Worm (Caenorhabditis elegans) whole organism, L1 larva: ENCODE results near the gene Y73B6BL.47.

Experiments used
- C34B4.2 ChIP-seq: sonication (generic microtip); optimal IDR thresholded peaks from 2 replicates; lab custom pipeline; 2017; ENCODE audit warnings: mild to moderate bottlenecking, missing genetic modification characterization, missing compliant biosample characterization
- F16B12.6 ChIP-seq: fragments of 150-350 bp; optimal IDR thresholded peaks from 2 replicates; lab custom pipeline; 2014; ENCODE audit warnings: missing biosample characterization, missing genetic modification characterization
- Y116A8C.19 ChIP-seq: sonication (generic microtip); optimal IDR thresholded peaks from 2 replicates; lab custom pipeline; 2016; ENCODE audit warnings: missing compliant biosample characterization, missing genetic modification characterization, borderline replicate concordance
- aha-1 ChIP-seq: fragments of 150-350 bp; optimal IDR thresholded peaks from 2 replicates; lab custom pipeline; 2014; ENCODE audit warnings: missing biosample characterization, missing genetic modification characterization
- alr-1 ChIP-seq: fragments of 200-800 bp; sonication (Bioruptor generic); optimal IDR thresholded peaks from 2 replicates; lab custom pipeline; 2018; ENCODE audit warnings: borderline replicate concordance, mild to moderate bottlenecking, missing genetic modification characterization, missing compliant biosample characterization
- ama-1 ChIP-seq: fragments of 150-350 bp; optimal IDR thresholded peaks from 2 replicates; lab custom pipeline; 2014
- blmp-1 ChIP-seq: fragments of 150-350 bp; optimal IDR thresholded peaks from 2 replicates; lab custom pipeline; 2014; ENCODE audit warnings: missing biosample characterization, missing genetic modification characterization
- ceh-8 ChIP-seq: fragments of 200-800 bp; sonication (Bioruptor generic); optimal IDR thresholded peaks from 2 replicates; lab custom pipeline; 2018; ENCODE audit warnings: mild to moderate bottlenecking, missing genetic modification characterization, moderate library complexity, missing compliant biosample characterization
- ceh-82 ChIP-seq, 3 experiments: fragments of 150-350 bp in 1 of 3; sonication (generic microtip) in 2 of 3; optimal IDR thresholded peaks; 2 replicates each; lab custom pipeline; 2014 to 2017; ENCODE audit warnings: missing biosample characterization in 3 of 3, missing genetic modification characterization in 3 of 3
- ceh-88 ChIP-seq: fragments of 200-800 bp; sonication (Bioruptor generic); IDR thresholded peaks from 2 replicates; pipeline ENCODE4 v1.3.6; 2022; ENCODE audit warnings: missing genetic modification characterization, missing compliant biosample characterization
- ceh-90 ChIP-seq: sonication (generic microtip); optimal IDR thresholded peaks from 2 replicates; lab custom pipeline; 2016; ENCODE audit warnings: missing genetic modification characterization, missing compliant biosample characterization
- dpl-1 ChIP-seq, 3 experiments: fragments of 150-350 bp in 2 of 3; sonication (generic microtip) in 1 of 3; optimal IDR thresholded peaks; 2 replicates each; lab custom pipeline; 2014 to 2017; ENCODE audit warnings: missing biosample characterization in 3 of 3, missing genetic modification characterization in 3 of 3, missing genetic modification reagents in 3 of 3
- efl-1 ChIP-seq, 4 experiments: fragments of 150-350 bp; optimal IDR thresholded peaks in 3 of 4; peaks in 1 of 4; 1 replicate in 1 of 4; 2 replicates in 3 of 4; lab custom pipeline; 2014; ENCODE audit warnings: missing biosample characterization in 2 of 4, missing genetic modification characterization in 2 of 4, missing genetic modification reagents in 2 of 4
- efl-3 ChIP-seq: fragments of 200-800 bp; sonication (Bioruptor generic); optimal IDR thresholded peaks from 2 replicates; lab custom pipeline; 2018; ENCODE audit warnings: mild to moderate bottlenecking, missing genetic modification characterization, missing compliant biosample characterization
- egl-27 ChIP-seq, 2 experiments: fragments of 150-350 bp in 1 of 2; sonication (generic microtip); optimal IDR thresholded peaks; 3 replicates each; lab custom pipeline; 2017 to 2018; ENCODE audit warnings: missing biosample characterization in 2 of 2, missing genetic modification characterization in 2 of 2, missing genetic modification reagents in 2 of 2
- elt-3 ChIP-seq, 6 experiments: fragments of 150-350 bp in 1 of 6; sonication (generic microtip); optimal IDR thresholded peaks; 2 replicates each; lab custom pipeline; 2017 to 2018; ENCODE audit warnings: missing biosample characterization in 6 of 6, missing genetic modification characterization in 6 of 6, inconsistent platforms in 1 of 6
- ets-5 ChIP-seq: fragments of 200-800 bp; sonication (Bioruptor generic); IDR thresholded peaks from 2 replicates; pipeline ENCODE4 v1.3.6; 2022; ENCODE audit warnings: missing genetic modification characterization, missing compliant biosample characterization
- fkh-10 ChIP-seq: sonication (generic microtip); optimal IDR thresholded peaks from 2 replicates; lab custom pipeline; 2017; ENCODE audit warnings: missing biosample characterization, missing genetic modification reagents, missing genetic modification characterization
- fkh-4 ChIP-seq: sonication (generic microtip); optimal IDR thresholded peaks from 2 replicates; lab custom pipeline; 2016; ENCODE audit warnings: missing compliant biosample characterization, missing genetic modification characterization, borderline replicate concordance
- fkh-8 ChIP-seq: sonication (generic microtip); optimal IDR thresholded peaks from 2 replicates; lab custom pipeline; 2016; ENCODE audit warnings: mild to moderate bottlenecking, missing genetic modification characterization, missing compliant biosample characterization
- hlh-17 ChIP-seq: fragments of 200-800 bp; sonication (Bioruptor generic); optimal IDR thresholded peaks from 2 replicates; lab custom pipeline; 2018; ENCODE audit warnings: missing genetic modification characterization, mild to moderate bottlenecking, missing compliant biosample characterization, moderate library complexity, borderline replicate concordance
- hpl-2 ChIP-seq: fragments of 150-350 bp; optimal IDR thresholded peaks from 2 replicates; lab custom pipeline; 2014; ENCODE audit warnings: missing biosample characterization, missing genetic modification reagents, missing genetic modification characterization
- jun-1 ChIP-seq: fragments of 150-350 bp; optimal IDR thresholded peaks from 2 replicates; lab custom pipeline; 2014; ENCODE audit warnings: missing biosample characterization, missing genetic modification reagents, missing genetic modification characterization
- lin-15B ChIP-seq: fragments of 150-350 bp; sonication (generic microtip); optimal IDR thresholded peaks from 3 replicates; lab custom pipeline; 2014; ENCODE audit warnings: missing biosample characterization, missing genetic modification characterization
- lin-35 ChIP-seq, 2 experiments: fragments of 150-350 bp; optimal IDR thresholded peaks; 2 replicates each; lab custom pipeline; 2014; ENCODE audit warnings: missing biosample characterization in 2 of 2, missing genetic modification characterization in 2 of 2, missing genetic modification reagents in 2 of 2
- lsy-2 ChIP-seq, 2 experiments: fragments of 150-350 bp; optimal IDR thresholded peaks; 2 replicates each; lab custom pipeline; 2014; ENCODE audit warnings: missing biosample characterization in 2 of 2, missing genetic modification characterization in 2 of 2
- mab-9 ChIP-seq: fragments of 200-800 bp; sonication (Bioruptor generic); IDR thresholded peaks from 2 replicates; pipeline ENCODE4 v1.3.6; 2022; ENCODE audit warnings: missing genetic modification reagents, missing genetic modification characterization, missing compliant biosample characterization
- mdl-1 ChIP-seq, 2 experiments: fragments of 150-350 bp; optimal IDR thresholded peaks; 2 replicates each; lab custom pipeline; 2014 to 2017; ENCODE audit warnings: missing biosample characterization in 2 of 2, missing genetic modification characterization in 2 of 2, inconsistent platforms in 1 of 2
- mep-1 ChIP-seq: fragments of 150-350 bp; optimal IDR thresholded peaks from 2 replicates; lab custom pipeline; 2014; ENCODE audit warnings: missing biosample characterization, missing genetic modification characterization
- nhr-11 ChIP-seq: fragments of 150-350 bp; optimal IDR thresholded peaks from 2 replicates; lab custom pipeline; 2014; ENCODE audit warnings: missing biosample characterization, missing genetic modification characterization
- nhr-12 ChIP-seq: sonication (generic microtip); optimal IDR thresholded peaks from 2 replicates; lab custom pipeline; 2017; ENCODE audit warnings: missing biosample characterization, missing genetic modification characterization
- nhr-19 ChIP-seq: fragments of 200-800 bp; sonication (Bioruptor generic); conservative IDR thresholded peaks from 2 replicates; pipeline ENCODE4 v1.3.6; 2022; ENCODE audit warnings: missing genetic modification characterization, missing compliant biosample characterization
- nhr-20 ChIP-seq: sonication (generic microtip); optimal IDR thresholded peaks from 2 replicates; lab custom pipeline; 2016; ENCODE audit warnings: mild to moderate bottlenecking, missing genetic modification characterization, missing compliant biosample characterization
- nhr-237 ChIP-seq: fragments of 150-350 bp; optimal IDR thresholded peaks from 2 replicates; lab custom pipeline; 2014; ENCODE audit warnings: missing biosample characterization, missing genetic modification characterization
- nhr-28 ChIP-seq: fragments of 150-350 bp; optimal IDR thresholded peaks from 2 replicates; lab custom pipeline; 2014; ENCODE audit warnings: missing biosample characterization, missing genetic modification characterization
- nhr-76 ChIP-seq: sonication (generic microtip); optimal IDR thresholded peaks from 2 replicates; lab custom pipeline; 2017; ENCODE audit warnings: missing biosample characterization, missing genetic modification characterization
- nhr-77 ChIP-seq: fragments of 150-350 bp; optimal IDR thresholded peaks from 2 replicates; lab custom pipeline; 2014; ENCODE audit warnings: missing biosample characterization, missing genetic modification characterization
- nhr-84 ChIP-seq: sonication (generic microtip); optimal IDR thresholded peaks from 2 replicates; lab custom pipeline; 2017; ENCODE audit warnings: missing biosample characterization, missing genetic modification characterization
- pax-3 ChIP-seq: fragments of 200-800 bp; sonication (Bioruptor generic); optimal IDR thresholded peaks from 2 replicates; lab custom pipeline; 2018; ENCODE audit warnings: mild to moderate bottlenecking, missing genetic modification characterization, moderate library complexity, missing compliant biosample characterization
- pqm-1 ChIP-seq: sonication (generic microtip); optimal IDR thresholded peaks from 3 replicates; lab custom pipeline; 2017; ENCODE audit warnings: missing biosample characterization, missing genetic modification characterization
- rnt-1 ChIP-seq: sonication (generic microtip); optimal IDR thresholded peaks from 2 replicates; lab custom pipeline; 2016; ENCODE audit warnings: mild to moderate bottlenecking, missing genetic modification characterization, moderate library complexity, missing compliant biosample characterization
- sox-4 ChIP-seq: sonication (generic microtip); optimal IDR thresholded peaks from 2 replicates; lab custom pipeline; 2016; ENCODE audit warnings: missing genetic modification characterization, missing compliant biosample characterization
- sptf-1 ChIP-seq: fragments of 150-350 bp; optimal IDR thresholded peaks from 2 replicates; lab custom pipeline; 2014; ENCODE audit warnings: missing biosample characterization, missing genetic modification characterization
- tbx-2 ChIP-seq: sonication (generic microtip); optimal IDR thresholded peaks from 2 replicates; lab custom pipeline; 2016; ENCODE audit warnings: missing genetic modification characterization, missing compliant biosample characterization
- tlp-1 ChIP-seq: fragments of 150-350 bp; optimal IDR thresholded peaks from 2 replicates; lab custom pipeline; 2014; ENCODE audit warnings: missing biosample characterization, missing genetic modification characterization
- unc-62 ChIP-seq: fragments of 150-350 bp; optimal IDR thresholded peaks from 2 replicates; lab custom pipeline; 2014; ENCODE audit warnings: missing biosample characterization, missing genetic modification reagents, missing genetic modification characterization
- unc-86 ChIP-seq: sonication (generic microtip); optimal IDR thresholded peaks from 2 replicates; lab custom pipeline; 2016; ENCODE audit warnings: missing genetic modification characterization, missing compliant biosample characterization
- unc-98 ChIP-seq: fragments of 200-800 bp; sonication (Bioruptor generic); IDR thresholded peaks from 2 replicates; pipeline ENCODE4 v1.3.6; 2022; ENCODE audit warnings: missing genetic modification characterization, missing compliant biosample characterization
- ztf-11 ChIP-seq, 2 experiments: sonication (generic microtip); optimal IDR thresholded peaks; 2 replicates each; lab custom pipeline; 2016 to 2017; ENCODE audit warnings: missing genetic modification characterization in 2 of 2, missing biosample characterization in 1 of 2, missing compliant biosample characterization in 1 of 2
- ztf-4 ChIP-seq: fragments of 150-350 bp; optimal IDR thresholded peaks from 2 replicates; lab custom pipeline; 2014; ENCODE audit warnings: missing biosample characterization, missing genetic modification characterization

Gene Y73B6BL.47

ce11 chrIV:6321667-6322066, 40.1 kb upstream of the Y73B6BL.47 start, which contains the start of gene Y73B6BL.29 (continued):
- peak; percentile 83 to 98 for TF ChIP-seq efl-1 (optimal IDR thresholded peaks at IDR 0.05; lab: Kevin White, UChicago)
- TF ChIP-seq efl-1 (GFP tag; optimal IDR thresholded peaks at IDR 0.05 in 1 of 2; lab: Kevin White, UChicago): peak; percentile 98 to 99
- peak; percentile 90 for TF ChIP-seq unc-86 (tag; lab: Kevin White, UChicago)
- TF ChIP-seq fkh-10 (GFP tag; lab: Kevin White, UChicago): peak; percentile 51
- TF ChIP-seq fkh-4: peak; percentile 99
- TF ChIP-seq nhr-20: peak; percentile 95
- no peak for TF ChIP-seq unc-62 (GFP tag; lab: Kevin White, UChicago)
- peak; percentile 97 for TF ChIP-seq ceh-8 (GFP tag; lab: Kevin White, UChicago)
- peak; percentile 70 for TF ChIP-seq hlh-17 (GFP tag; lab: Kevin White, UChicago)
- no peak for TF ChIP-seq hpl-2 (GFP tag; lab: Kevin White, UChicago)
- TF ChIP-seq jun-1 (tag; lab: Kevin White, UChicago): peak; percentile 73
- TF ChIP-seq C34B4.2: peak; percentile 72
- TF ChIP-seq ets-5 (GFP tag; lab: Robert Waterston, UW): no peak
- peak in 1 of 2 experiments; percentile 82 for TF ChIP-seq mdl-1 (tag; optimal IDR thresholded peaks at IDR 0.05; lab: Kevin White, UChicago)
- TF ChIP-seq nhr-76 (tag; lab: Kevin White, UChicago): no peak
- TF ChIP-seq tbx-2 (tag; lab: Kevin White, UChicago): peak; percentile 98
- TF ChIP-seq nhr-12 (tag; lab: Kevin White, UChicago): no peak
- TF ChIP-seq nhr-19: peak; percentile 94
- peak; percentile 96 for TF ChIP-seq lsy-2 (tag; optimal IDR thresholded peaks at IDR 0.05; lab: Kevin White, UChicago)
- no peak for TF ChIP-seq nhr-77 (tag; lab: Kevin White, UChicago)
- TF ChIP-seq ztf-4 (tag; lab: Kevin White, UChicago): peak; percentile 85
- no peak for TF ChIP-seq nhr-84 (tag; lab: Kevin White, UChicago)
- peak; percentile 87 for TF ChIP-seq efl-3 (GFP tag; lab: Kevin White, UChicago)
- TF ChIP-seq aha-1 (tag; lab: Kevin White, UChicago): peak; percentile 78
- TF ChIP-seq ceh-90 (tag; lab: Kevin White, UChicago): peak; percentile 100
- peak; percentile 49 for TF ChIP-seq F16B12.6 (tag; lab: Kevin White, UChicago)
- peak; percentile 93 for TF ChIP-seq mab-9 (GFP tag; lab: Robert Waterston, UW)
- TF ChIP-seq dpl-1 (GFP tag; optimal IDR thresholded peaks at IDR 0.05; lab: Kevin White, UChicago): peak; percentile 96 to 98 (median 97)
- peak; percentile 96 for TF ChIP-seq sox-4 (tag; lab: Kevin White, UChicago)
- TF ChIP-seq tlp-1 (tag; lab: Kevin White, UChicago): no peak
- TF ChIP-seq nhr-11 (tag; lab: Kevin White, UChicago): peak; percentile 80
- peak; percentile 92 for TF ChIP-seq fkh-8
- TF ChIP-seq ztf-11 (tag; optimal IDR thresholded peaks at IDR 0.05; lab: Kevin White, UChicago): peak in 1 of 2 experiments; percentile 98
- no peak for TF ChIP-seq sptf-1 (tag; lab: Kevin White, UChicago)
- peak; percentile 95 for TF ChIP-seq mep-1 (tag; lab: Kevin White, UChicago)
- TF ChIP-seq lin-15B (tag; lab: Kevin White, UChicago): peak; percentile 78
- no peak for TF ChIP-seq nhr-28 (tag; lab: Kevin White, UChicago)
- peak; percentile 85 for TF ChIP-seq ceh-88 (GFP tag; lab: Robert Waterston, UW)
- TF ChIP-seq lin-35 (GFP tag; optimal IDR thresholded peaks at IDR 0.05; lab: Kevin White, UChicago): peak; percentile 99
- peak; percentile 19 for TF ChIP-seq nhr-237
- peak; percentile 100 for TF ChIP-seq rnt-1 (tag; lab: Kevin White, UChicago)
- TF ChIP-seq unc-98 (GFP tag; lab: Robert Waterston, UW): peak; percentile 96

- TF ChIP-seq ceh-90 (tag; lab: Kevin White, UChicago): peak; percentile 70
- TF ChIP-seq sptf-1 (tag; lab: Kevin White, UChicago): no peak
- peak in 5 of 6 experiments; percentile 74 to 94 (median 86) for TF ChIP-seq elt-3 (tag; optimal IDR thresholded peaks at IDR 0.05; lab: Kevin White, UChicago)
- peak; percentile 97 to 98 (median 97) for TF ChIP-seq ceh-82 (tag; optimal IDR thresholded peaks at IDR 0.05; lab: Kevin White, UChicago)
- TF ChIP-seq Y116A8C.19 (tag; lab: Kevin White, UChicago): peak; percentile 8
- TF ChIP-seq fkh-8: peak; percentile 94
- peak; percentile 95 for TF ChIP-seq ztf-4 (tag; lab: Kevin White, UChicago)
- peak in 1 of 2 experiments; percentile 52 for TF ChIP-seq egl-27 (tag; optimal IDR thresholded peaks at IDR 0.05; lab: Kevin White, UChicago)
- TF ChIP-seq nhr-76 (tag; lab: Kevin White, UChicago): peak; percentile 91
- TF ChIP-seq ceh-8 (GFP tag; lab: Kevin White, UChicago): peak; percentile 98
- no peak for TF ChIP-seq pqm-1
- no peak for TF ChIP-seq nhr-28 (tag; lab: Kevin White, UChicago)
- TF ChIP-seq blmp-1 (tag; lab: Kevin White, UChicago): peak; percentile 77
- TF ChIP-seq ama-1 (lab: Kevin White, UChicago): peak; percentile 85
- TF ChIP-seq pax-3 (tag; lab: Kevin White, UChicago): peak; percentile 95
- TF ChIP-seq jun-1 (tag; lab: Kevin White, UChicago): peak; percentile 96
- TF ChIP-seq nhr-237: peak; percentile 81
- TF ChIP-seq efl-3 (GFP tag; lab: Kevin White, UChicago): peak; percentile 74
- TF ChIP-seq alr-1: no peak
Observed at ce11 chrIV:6323654-6324224, 38.0 kb upstream of the Y73B6BL.47 start, which contains the start of gene sqd-1. Gene sqd-1, plus strand, starts transcription at chrIV:6324174.
